Worm (Caenorhabditis elegans) whole organism, L1 larva: ENCODE data around the gene nhr-153.

Experiments used
- C04F5.9 ChIP-seq: sonication (generic microtip); optimal IDR thresholded peaks from 2 replicates; lab custom pipeline; 2016; ENCODE audit warnings: missing genetic modification characterization, missing compliant biosample characterization
- F16B12.6 ChIP-seq: fragments of 150-350 bp; optimal IDR thresholded peaks from 2 replicates; lab custom pipeline; 2014; ENCODE audit warnings: missing biosample characterization, missing genetic modification characterization
- aly-2 ChIP-seq: fragments of 150-350 bp; optimal IDR thresholded peaks from 2 replicates; lab custom pipeline; 2014; ENCODE audit warnings: missing biosample characterization, missing genetic modification characterization
- ama-1 ChIP-seq: fragments of 150-350 bp; optimal IDR thresholded peaks from 2 replicates; lab custom pipeline; 2014
- ceh-88 ChIP-seq: fragments of 200-800 bp; sonication (Bioruptor generic); IDR thresholded peaks from 2 replicates; pipeline ENCODE4 v1.3.6; 2022; ENCODE audit warnings: missing genetic modification characterization, missing compliant biosample characterization
- ceh-90 ChIP-seq: sonication (generic microtip); optimal IDR thresholded peaks from 2 replicates; lab custom pipeline; 2016; ENCODE audit warnings: missing genetic modification characterization, missing compliant biosample characterization
- ces-1 ChIP-seq: fragments of 150-350 bp; optimal IDR thresholded peaks from 2 replicates; lab custom pipeline; 2014; ENCODE audit warnings: missing biosample characterization, missing genetic modification reagents, missing genetic modification characterization
- dsc-1 ChIP-seq: sonication (generic microtip); optimal IDR thresholded peaks from 2 replicates; lab custom pipeline; 2016; ENCODE audit warnings: mild to moderate bottlenecking, missing genetic modification characterization, missing compliant biosample characterization
- efl-1 ChIP-seq, 4 experiments: fragments of 150-350 bp; optimal IDR thresholded peaks in 3 of 4; peaks in 1 of 4; 1 replicate in 1 of 4; 2 replicates in 3 of 4; lab custom pipeline; 2014; ENCODE audit warnings: missing biosample characterization in 2 of 4, missing genetic modification characterization in 2 of 4, missing genetic modification reagents in 2 of 4
- efl-3 ChIP-seq: fragments of 200-800 bp; sonication (Bioruptor generic); optimal IDR thresholded peaks from 2 replicates; lab custom pipeline; 2018; ENCODE audit warnings: mild to moderate bottlenecking, missing genetic modification characterization, missing compliant biosample characterization
- egl-27 ChIP-seq, 2 experiments: fragments of 150-350 bp in 1 of 2; sonication (generic microtip); optimal IDR thresholded peaks; 3 replicates each; lab custom pipeline; 2017 to 2018; ENCODE audit warnings: missing biosample characterization in 2 of 2, missing genetic modification characterization in 2 of 2, missing genetic modification reagents in 2 of 2
- elt-2 ChIP-seq: sonication (generic microtip); optimal IDR thresholded peaks from 2 replicates; lab custom pipeline; 2016; ENCODE audit warnings: missing genetic modification characterization, mild to moderate bottlenecking, inconsistent platforms, missing compliant biosample characterization, missing genetic modification reagents
- elt-3 ChIP-seq, 6 experiments: fragments of 150-350 bp in 1 of 6; sonication (generic microtip); optimal IDR thresholded peaks; 2 replicates each; lab custom pipeline; 2017 to 2018; ENCODE audit warnings: missing biosample characterization in 6 of 6, missing genetic modification characterization in 6 of 6, inconsistent platforms in 1 of 6
- fkh-4 ChIP-seq: sonication (generic microtip); optimal IDR thresholded peaks from 2 replicates; lab custom pipeline; 2016; ENCODE audit warnings: missing compliant biosample characterization, missing genetic modification characterization, borderline replicate concordance
- fos-1 ChIP-seq: fragments of 150-350 bp; optimal IDR thresholded peaks from 2 replicates; lab custom pipeline; 2014; ENCODE audit warnings: missing biosample characterization, missing genetic modification characterization
- grh-1 ChIP-seq: fragments of 200-800 bp; sonication (Bioruptor generic); IDR thresholded peaks from 2 replicates; pipeline ENCODE4 v1.3.6; 2022; ENCODE audit warnings: missing genetic modification reagents, missing genetic modification characterization, missing compliant biosample characterization
- hlh-17 ChIP-seq: fragments of 200-800 bp; sonication (Bioruptor generic); optimal IDR thresholded peaks from 2 replicates; lab custom pipeline; 2018; ENCODE audit warnings: missing genetic modification characterization, mild to moderate bottlenecking, missing compliant biosample characterization, moderate library complexity, borderline replicate concordance
- irx-1 ChIP-seq: sonication (generic microtip); optimal IDR thresholded peaks from 2 replicates; lab custom pipeline; 2016; ENCODE audit warnings: missing genetic modification characterization, missing compliant biosample characterization
- lin-13 ChIP-seq: fragments of 150-350 bp; optimal IDR thresholded peaks from 2 replicates; lab custom pipeline; 2014; ENCODE audit warnings: missing biosample characterization, missing genetic modification reagents, missing genetic modification characterization
- lin-14 ChIP-seq: fragments of 200-800 bp; sonication (Bioruptor generic); optimal IDR thresholded peaks from 2 replicates; lab custom pipeline; 2018; ENCODE audit warnings: mild to moderate bottlenecking, missing genetic modification characterization, moderate library complexity, missing compliant biosample characterization
- lin-15B ChIP-seq: fragments of 150-350 bp; sonication (generic microtip); optimal IDR thresholded peaks from 3 replicates; lab custom pipeline; 2014; ENCODE audit warnings: missing biosample characterization, missing genetic modification characterization
- lin-35 ChIP-seq, 2 experiments: fragments of 150-350 bp; optimal IDR thresholded peaks; 2 replicates each; lab custom pipeline; 2014; ENCODE audit warnings: missing biosample characterization in 2 of 2, missing genetic modification characterization in 2 of 2, missing genetic modification reagents in 2 of 2
- lin-39 ChIP-seq: fragments of 150-350 bp; optimal IDR thresholded peaks from 2 replicates; lab custom pipeline; 2014; ENCODE audit warnings: missing biosample characterization, missing genetic modification reagents, missing genetic modification characterization
- lsy-2 ChIP-seq, 2 experiments: fragments of 150-350 bp; optimal IDR thresholded peaks; 2 replicates each; lab custom pipeline; 2014; ENCODE audit warnings: missing biosample characterization in 2 of 2, missing genetic modification characterization in 2 of 2
- mep-1 ChIP-seq: fragments of 150-350 bp; optimal IDR thresholded peaks from 2 replicates; lab custom pipeline; 2014; ENCODE audit warnings: missing biosample characterization, missing genetic modification characterization
- nhr-19 ChIP-seq: fragments of 200-800 bp; sonication (Bioruptor generic); conservative IDR thresholded peaks from 2 replicates; pipeline ENCODE4 v1.3.6; 2022; ENCODE audit warnings: missing genetic modification characterization, missing compliant biosample characterization
- nhr-237 ChIP-seq: fragments of 150-350 bp; optimal IDR thresholded peaks from 2 replicates; lab custom pipeline; 2014; ENCODE audit warnings: missing biosample characterization, missing genetic modification characterization
- nhr-28 ChIP-seq: fragments of 150-350 bp; optimal IDR thresholded peaks from 2 replicates; lab custom pipeline; 2014; ENCODE audit warnings: missing biosample characterization, missing genetic modification characterization
- nhr-47 ChIP-seq: sonication (generic microtip); optimal IDR thresholded peaks from 2 replicates; lab custom pipeline; 2016; ENCODE audit warnings: mild to moderate bottlenecking, missing genetic modification characterization, moderate library complexity, missing compliant biosample characterization
- nhr-71 ChIP-seq: sonication (generic microtip); optimal IDR thresholded peaks from 2 replicates; lab custom pipeline; 2016; ENCODE audit warnings: mild to moderate bottlenecking, missing genetic modification characterization, moderate library complexity, missing compliant biosample characterization
- nhr-76 ChIP-seq: sonication (generic microtip); optimal IDR thresholded peaks from 2 replicates; lab custom pipeline; 2017; ENCODE audit warnings: missing biosample characterization, missing genetic modification characterization
- nhr-77 ChIP-seq: fragments of 150-350 bp; optimal IDR thresholded peaks from 2 replicates; lab custom pipeline; 2014; ENCODE audit warnings: missing biosample characterization, missing genetic modification characterization
- nhr-85 ChIP-seq: sonication (generic microtip); peaks from one replicate; lab custom pipeline; 2016; ENCODE audit warnings: missing genetic modification characterization, inconsistent platforms, missing compliant biosample characterization
- nhr-90 ChIP-seq: sonication (generic microtip); optimal IDR thresholded peaks from 2 replicates; lab custom pipeline; 2016; ENCODE audit warnings: mild to moderate bottlenecking, missing genetic modification characterization, missing compliant biosample characterization; ENCODE audit not compliant: poor library complexity
- pag-3 ChIP-seq: sonication (generic microtip); optimal IDR thresholded peaks from 2 replicates; lab custom pipeline; 2017; ENCODE audit warnings: missing genetic modification characterization, mild to moderate bottlenecking, missing compliant biosample characterization, antibody characterized with exemption, borderline replicate concordance; ENCODE audit not compliant: insufficient read depth
- rnt-1 ChIP-seq: sonication (generic microtip); optimal IDR thresholded peaks from 2 replicates; lab custom pipeline; 2016; ENCODE audit warnings: mild to moderate bottlenecking, missing genetic modification characterization, moderate library complexity, missing compliant biosample characterization
- snu-23 ChIP-seq: sonication (generic microtip); optimal IDR thresholded peaks from 2 replicates; lab custom pipeline; 2016; ENCODE audit warnings: missing genetic modification characterization, missing compliant biosample characterization
- sox-4 ChIP-seq: sonication (generic microtip); optimal IDR thresholded peaks from 2 replicates; lab custom pipeline; 2016; ENCODE audit warnings: missing genetic modification characterization, missing compliant biosample characterization
- sptf-1 ChIP-seq: fragments of 150-350 bp; optimal IDR thresholded peaks from 2 replicates; lab custom pipeline; 2014; ENCODE audit warnings: missing biosample characterization, missing genetic modification characterization
- sup-37 ChIP-seq: fragments of 200-800 bp; sonication (Bioruptor generic); optimal IDR thresholded peaks from 2 replicates; lab custom pipeline; 2018; ENCODE audit warnings: mild to moderate bottlenecking, missing genetic modification characterization, missing compliant biosample characterization
- tbx-2 ChIP-seq: sonication (generic microtip); optimal IDR thresholded peaks from 2 replicates; lab custom pipeline; 2016; ENCODE audit warnings: missing genetic modification characterization, missing compliant biosample characterization
- tlp-1 ChIP-seq: fragments of 150-350 bp; optimal IDR thresholded peaks from 2 replicates; lab custom pipeline; 2014; ENCODE audit warnings: missing biosample characterization, missing genetic modification characterization
- unc-130 ChIP-seq: fragments of 150-350 bp; optimal IDR thresholded peaks from 2 replicates; lab custom pipeline; 2017; ENCODE audit warnings: missing biosample characterization, missing genetic modification characterization, inconsistent platforms
- unc-30 ChIP-seq: sonication (generic microtip); optimal IDR thresholded peaks from 2 replicates; lab custom pipeline; 2017; ENCODE audit warnings: missing biosample characterization, missing genetic modification characterization
- unc-86 ChIP-seq: sonication (generic microtip); optimal IDR thresholded peaks from 2 replicates; lab custom pipeline; 2016; ENCODE audit warnings: missing genetic modification characterization, missing compliant biosample characterization
- unc-98 ChIP-seq: fragments of 200-800 bp; sonication (Bioruptor generic); IDR thresholded peaks from 2 replicates; pipeline ENCODE4 v1.3.6; 2022; ENCODE audit warnings: missing genetic modification characterization, missing compliant biosample characterization
- xbp-1 ChIP-seq: sonication (generic microtip); optimal IDR thresholded peaks from 2 replicates; lab custom pipeline; 2016; ENCODE audit warnings: missing genetic modification characterization, missing compliant biosample characterization
- zag-1 ChIP-seq: fragments of 150-350 bp; optimal IDR thresholded peaks from 2 replicates; lab custom pipeline; 2014; ENCODE audit warnings: missing biosample characterization, missing genetic modification characterization
- zip-4 ChIP-seq: fragments of 200-800 bp; sonication (Bioruptor generic); optimal IDR thresholded peaks from 2 replicates; lab custom pipeline; 2018; ENCODE audit warnings: mild to moderate bottlenecking, missing genetic modification characterization, moderate library complexity, missing compliant biosample characterization
- ztf-11 ChIP-seq, 2 experiments: sonication (generic microtip); optimal IDR thresholded peaks; 2 replicates each; lab custom pipeline; 2016 to 2017; ENCODE audit warnings: missing genetic modification characterization in 2 of 2, missing biosample characterization in 1 of 2, missing compliant biosample characterization in 1 of 2
- ztf-4 ChIP-seq: fragments of 150-350 bp; optimal IDR thresholded peaks from 2 replicates; lab custom pipeline; 2014; ENCODE audit warnings: missing biosample characterization, missing genetic modification characterization

The nhr-153 gene

DNA sequence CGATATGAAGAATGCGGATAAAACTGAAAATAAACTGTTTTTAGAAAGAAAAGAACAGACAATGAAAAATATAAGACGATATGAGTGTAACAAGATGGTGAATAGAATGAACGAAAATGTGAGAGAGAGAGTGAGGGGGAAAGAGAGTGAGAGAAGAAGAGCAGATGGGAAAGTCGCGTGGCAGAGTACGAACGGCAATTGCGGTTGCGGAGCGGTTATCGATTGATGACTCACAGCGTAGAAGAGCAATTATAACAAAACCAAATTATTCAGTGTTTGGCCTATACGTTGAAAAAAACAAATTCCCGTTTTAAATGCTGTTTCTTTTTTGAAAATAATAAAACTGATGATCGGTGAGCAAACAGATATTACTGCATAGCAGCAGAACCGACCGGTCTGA lies 38.7 kb upstream of the nhr-153 start, which contains the start of gene pqn-53 (continued):
- TF ChIP-seq elt-3 (tag; optimal IDR thresholded peaks at IDR 0.05; lab: Kevin White, UChicago) (no peak), nhr-28 (tag; lab: Kevin White, UChicago) (no peak), F16B12.6 (tag; lab: Kevin White, UChicago) (no peak), efl-1 (optimal IDR thresholded peaks at IDR 0.05; lab: Kevin White, UChicago) (peak in 1 of 2 experiments; percentile 5), efl-1 (GFP tag; optimal IDR thresholded peaks at IDR 0.05 in 1 of 2; lab: Kevin White, UChicago) (peak; percentile 6 to 71), fkh-4 (tag; lab: Kevin White, UChicago) (no peak), irx-1 (tag; lab: Kevin White, UChicago) (no peak), lsy-2 (tag; optimal IDR thresholded peaks at IDR 0.05; lab: Kevin White, UChicago) (peak in 1 of 2 experiments; percentile 21), nhr-71 (tag; lab: Kevin White, UChicago) (no peak), nhr-19 (GFP tag; lab: Robert Waterston, UW) (no peak), nhr-76 (no peak), ztf-4 (no peak), nhr-85 (tag; lab: Kevin White, UChicago) (peak; percentile 64), fos-1 (tag; lab: Kevin White, UChicago) (peak; percentile 18), lin-15B (tag; lab: Kevin White, UChicago) (no peak), C04F5.9 (no peak), aly-2 (tag; lab: Kevin White, UChicago) (no peak), dsc-1 (tag; lab: Kevin White, UChicago) (no peak), elt-2 (no peak), ztf-11 (tag; optimal IDR thresholded peaks at IDR 0.05; lab: Kevin White, UChicago) (no peak), efl-3 (GFP tag; lab: Kevin White, UChicago) (no peak), ceh-88 (GFP tag; lab: Robert Waterston, UW) (no peak), nhr-47 (tag; lab: Kevin White, UChicago) (no peak), ces-1 (GFP tag; lab: Kevin White, UChicago) (no peak), mep-1 (tag; lab: Kevin White, UChicago) (no peak), unc-98 (GFP tag; lab: Robert Waterston, UW) (no peak), egl-27 (tag; optimal IDR thresholded peaks at IDR 0.05; lab: Kevin White, UChicago) (no peak), sptf-1 (tag; lab: Kevin White, UChicago) (no peak), sup-37 (GFP tag; lab: Kevin White, UChicago) (no peak), zip-4 (GFP tag; lab: Kevin White, UChicago) (no peak), grh-1 (GFP tag; lab: Robert Waterston, UW) (no peak), tbx-2 (tag; lab: Kevin White, UChicago) (no peak), rnt-1 (tag; lab: Kevin White, UChicago) (peak; percentile 50), lin-14 (peak; percentile 63), lin-35 (GFP tag; optimal IDR thresholded peaks at IDR 0.05; lab: Kevin White, UChicago) (no peak), lin-39 (no peak), pag-3 (tag; lab: Kevin White, UChicago) (peak; percentile 30), ama-1 (lab: Kevin White, UChicago) (no peak), xbp-1 (no peak), tlp-1 (tag; lab: Kevin White, UChicago) (no peak), snu-23 (GFP tag; lab: Kevin White, UChicago) (peak; percentile 8), nhr-77 (tag; lab: Kevin White, UChicago) (no peak), unc-86 (tag; lab: Kevin White, UChicago) (no peak)

DNA sequence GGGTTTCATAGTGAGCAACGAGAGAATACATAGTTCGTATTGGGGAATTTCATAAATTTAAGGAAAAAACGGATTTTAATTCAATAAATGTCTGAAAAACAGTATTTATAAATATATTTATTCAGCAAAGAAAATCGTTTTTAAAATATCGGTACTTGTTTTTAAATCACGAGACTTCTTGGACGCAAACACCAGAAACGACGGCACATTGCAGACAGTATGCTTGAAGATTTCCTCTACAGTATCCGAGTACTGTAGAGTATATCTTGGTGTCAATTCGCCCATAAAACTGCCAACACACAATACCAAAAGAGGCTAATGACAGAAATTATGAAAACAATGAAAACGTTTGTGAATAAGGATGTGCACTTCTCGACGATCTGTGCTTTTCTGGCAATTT lies 38.2 kb upstream of the nhr-153 start:
- TF ChIP-seq unc-86 (tag; lab: Kevin White, UChicago) (no peak), ces-1 (GFP tag; lab: Kevin White, UChicago) (no peak), zag-1 (tag; lab: Kevin White, UChicago) (no peak), hlh-17 (GFP tag; lab: Kevin White, UChicago) (no peak), ceh-90 (no peak), lin-14 (no peak), lin-39 (no peak), nhr-47 (tag; lab: Kevin White, UChicago) (no peak), tlp-1 (tag; lab: Kevin White, UChicago) (no peak), pag-3 (tag; lab: Kevin White, UChicago) (no peak), lin-13 (no peak), unc-130 (tag; lab: Kevin White, UChicago) (no peak), F16B12.6 (tag; lab: Kevin White, UChicago) (peak; percentile 82), mep-1 (tag; lab: Kevin White, UChicago) (peak; percentile 54), sox-4 (no peak), lin-35 (GFP tag; optimal IDR thresholded peaks at IDR 0.05; lab: Kevin White, UChicago) (peak; percentile 20 to 57), nhr-237 (tag; lab: Kevin White, UChicago) (no peak), nhr-90 (peak; percentile 14), irx-1 (tag; lab: Kevin White, UChicago) (no peak), unc-30 (tag; lab: Kevin White, UChicago) (no peak), grh-1 (GFP tag; lab: Robert Waterston, UW) (no peak), egl-27 (tag; optimal IDR thresholded peaks at IDR 0.05; lab: Kevin White, UChicago) (no peak)
